Fruit fly (Drosophila melanogaster) whole organism: ENCODE results near the gene esg.

ENCODE experiments used
- CG8478 ChIP-seq: fragments of >200 bp; optimal IDR thresholded peaks from 2 replicates; lab custom pipeline; 2018; ENCODE audit warnings: inconsistent platforms
- Dll ChIP-seq: fragments of >200 bp; optimal IDR thresholded peaks from 2 replicates; lab custom pipeline; 2017
- EcR ChIP-seq, 2 experiments: fragments of >200 bp; optimal IDR thresholded peaks; 2 replicates each; lab custom pipeline; 2017; ENCODE audit warnings: missing biosample characterization in 2 of 2, missing genetic modification characterization in 2 of 2, missing genetic modification reagents in 2 of 2
- pan ChIP-seq: fragments of >200 bp; optimal IDR thresholded peaks from 2 replicates; lab custom pipeline; 2017
- psq ChIP-seq: fragments of >200 bp; optimal IDR thresholded peaks from 2 replicates; lab custom pipeline; 2017
- usp ChIP-seq: fragments of >200 bp; optimal IDR thresholded peaks from 2 replicates; lab custom pipeline; 2017; ENCODE audit warnings: missing biosample characterization, missing genetic modification characterization, mixed read lengths

The esg gene

DNA sequence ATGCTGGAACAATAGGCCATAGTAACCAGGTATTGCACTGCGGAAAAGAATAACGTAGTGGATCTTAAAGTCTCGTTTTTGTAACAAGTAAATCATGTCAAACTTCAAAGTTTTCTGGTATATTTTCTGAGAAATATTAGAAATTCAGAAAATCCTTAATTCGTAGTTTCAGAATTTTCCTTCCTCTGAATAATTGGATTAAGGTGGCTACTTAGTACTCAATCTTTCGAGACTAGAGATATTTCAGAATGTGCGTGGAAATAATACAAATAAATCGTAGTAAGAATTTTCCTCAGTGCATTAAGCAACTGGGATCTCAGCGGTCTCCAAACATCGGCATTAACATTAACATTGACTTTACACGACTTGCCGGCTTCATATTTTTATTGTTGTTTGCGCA is 15.5 kb downstream of the esg start:
- no peak for TF ChIP-seq Dll (lab: Kevin White, UChicago)
- no peak for TF ChIP-seq psq (lab: Kevin White, UChicago)
- TF ChIP-seq CG8478 (lab: Kevin White, UChicago) = no peak
- TF ChIP-seq usp (GFP tag; lab: Kevin White, UChicago) = no peak
- TF ChIP-seq pan (lab: Kevin White, UChicago) = no peak
- no peak for TF ChIP-seq EcR (GFP tag; optimal IDR thresholded peaks at IDR 0.05; lab: Kevin White, UChicago)

dm6 chr2L:15350882-15351281 is 17.2 kb downstream of the esg start:
- TF ChIP-seq psq (lab: Kevin White, UChicago) (no peak), EcR (GFP tag; optimal IDR thresholded peaks at IDR 0.05; lab: Kevin White, UChicago) (no peak), pan (lab: Kevin White, UChicago) (no peak), usp (GFP tag; lab: Kevin White, UChicago) (no peak), CG8478 (lab: Kevin White, UChicago) (no peak), Dll (lab: Kevin White, UChicago) (no peak)

- TF ChIP-seq Dll (lab: Kevin White, UChicago) = no peak
- no peak for TF ChIP-seq usp (GFP tag; lab: Kevin White, UChicago)
- TF ChIP-seq EcR (GFP tag; optimal IDR thresholded peaks at IDR 0.05; lab: Kevin White, UChicago) = no peak
- no peak for TF ChIP-seq psq (lab: Kevin White, UChicago)
- TF ChIP-seq pan (lab: Kevin White, UChicago) = no peak
- TF ChIP-seq CG8478 (lab: Kevin White, UChicago) = no peak
These were observed 24.9 kb downstream of the esg start for dm6 chr2L:15358516-15358915.

DNA sequence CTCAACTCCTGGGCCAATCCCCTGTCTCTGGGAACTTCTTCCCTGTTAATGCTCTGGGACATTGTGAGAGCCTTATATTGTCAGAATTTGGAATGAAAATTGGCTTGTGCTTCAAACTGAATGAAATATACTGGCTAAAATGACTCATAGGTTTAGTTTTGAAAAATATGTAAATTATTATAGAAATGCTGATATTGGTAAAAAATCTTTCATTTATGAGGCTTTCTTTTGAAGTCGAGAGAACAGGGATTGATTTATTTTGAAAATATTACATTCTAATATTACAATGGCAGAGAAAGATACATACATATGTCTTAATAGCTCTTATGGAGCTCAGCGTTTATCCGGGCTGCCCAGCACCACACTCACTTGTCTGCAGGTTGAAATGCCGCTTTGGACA is 27.9 kb downstream of the esg start, which contains the start of gene CG15258:
Gene CG15258 (minus strand): TSS at position 101 of the 400 bp plus-strand sequence.
- TF ChIP-seq CG8478 (lab: Kevin White, UChicago) = no peak
- no peak for TF ChIP-seq Dll (lab: Kevin White, UChicago)
- TF ChIP-seq psq (lab: Kevin White, UChicago) = no peak
- TF ChIP-seq usp (GFP tag; lab: Kevin White, UChicago) = no peak
- TF ChIP-seq pan (lab: Kevin White, UChicago) = no peak
- no peak for TF ChIP-seq EcR (GFP tag; optimal IDR thresholded peaks at IDR 0.05; lab: Kevin White, UChicago)

DNA sequence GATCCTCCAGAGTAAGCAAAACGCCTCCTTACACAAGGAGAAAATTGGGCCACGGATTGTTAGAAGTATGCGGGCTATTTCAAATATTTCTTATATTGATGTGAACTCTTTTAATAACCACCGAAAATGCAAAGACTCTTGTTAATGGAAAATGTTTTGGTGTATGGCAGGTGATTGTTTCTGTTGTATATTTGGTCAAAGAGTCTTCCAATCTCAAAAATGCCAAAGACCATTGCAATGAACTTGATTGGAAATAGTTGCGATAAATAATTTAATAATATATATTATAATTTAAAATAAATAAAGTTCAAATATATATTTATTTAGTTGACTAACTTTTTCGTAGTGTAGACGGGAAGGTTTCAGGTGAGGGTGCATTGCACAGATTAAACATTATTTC is 30.4 kb downstream of the esg start:
- TF ChIP-seq EcR (GFP tag; optimal IDR thresholded peaks at IDR 0.05; lab: Kevin White, UChicago) (no peak), Dll (lab: Kevin White, UChicago) (no peak), CG8478 (lab: Kevin White, UChicago) (no peak), pan (lab: Kevin White, UChicago) (no peak), psq (lab: Kevin White, UChicago) (no peak), usp (GFP tag; lab: Kevin White, UChicago) (no peak)

DNA sequence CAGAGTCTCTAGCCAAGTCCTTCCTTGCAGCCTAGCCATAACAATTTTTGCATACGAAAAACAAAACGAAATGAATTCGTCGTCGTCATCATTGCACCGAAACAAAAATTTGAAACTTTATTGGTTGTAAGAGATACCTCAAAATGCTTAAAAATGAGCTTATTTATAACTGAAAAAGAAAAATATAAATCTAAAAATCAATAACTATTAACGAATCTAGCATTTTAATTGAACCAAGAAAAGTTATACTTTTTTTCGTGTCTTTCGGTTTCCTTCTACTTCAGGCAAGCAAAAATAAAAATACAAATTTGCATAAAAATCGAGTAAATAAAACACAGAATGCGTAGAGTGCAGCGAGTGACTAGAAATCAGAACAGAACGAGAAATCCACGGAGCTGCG is 33.9 kb downstream of the esg start:
- TF ChIP-seq usp (GFP tag; lab: Kevin White, UChicago) (no peak), EcR (GFP tag; optimal IDR thresholded peaks at IDR 0.05; lab: Kevin White, UChicago) (no peak), pan (lab: Kevin White, UChicago) (no peak), psq (lab: Kevin White, UChicago) (no peak), CG8478 (lab: Kevin White, UChicago) (no peak), Dll (lab: Kevin White, UChicago) (no peak)

dm6 chr2L:15370016-15370415 is 36.4 kb downstream of the esg start:
- TF ChIP-seq EcR (GFP tag; optimal IDR thresholded peaks at IDR 0.05; lab: Kevin White, UChicago) (no peak), usp (GFP tag; lab: Kevin White, UChicago) (no peak), psq (lab: Kevin White, UChicago) (no peak), Dll (lab: Kevin White, UChicago) (no peak), pan (lab: Kevin White, UChicago) (no peak), CG8478 (lab: Kevin White, UChicago) (no peak)

DNA sequence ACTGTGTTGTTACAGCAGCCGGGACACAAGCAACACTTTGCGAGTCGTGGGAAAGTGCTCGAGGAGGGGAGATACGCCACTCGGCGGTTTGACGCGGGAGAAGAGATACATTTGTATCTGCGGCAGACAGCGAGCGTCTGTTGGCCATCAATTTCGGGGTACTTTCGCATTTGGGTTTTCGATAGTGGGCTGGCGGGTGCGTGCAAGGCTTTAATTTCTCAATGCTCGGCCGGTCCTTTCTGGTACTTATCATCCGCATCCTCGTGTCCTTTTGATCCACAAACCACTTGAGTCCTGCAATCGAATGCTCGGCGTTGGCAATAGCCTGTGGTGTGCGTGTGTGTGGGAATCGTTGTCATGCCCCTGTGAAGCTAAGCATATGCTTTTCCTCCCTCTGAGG is 36.8 kb downstream of the esg start:
- TF ChIP-seq Dll (lab: Kevin White, UChicago) (no peak), EcR (GFP tag; optimal IDR thresholded peaks at IDR 0.05; lab: Kevin White, UChicago) (no peak), psq (lab: Kevin White, UChicago) (no peak), pan (lab: Kevin White, UChicago) (no peak), usp (GFP tag; lab: Kevin White, UChicago) (no peak), CG8478 (lab: Kevin White, UChicago) (no peak)

DNA sequence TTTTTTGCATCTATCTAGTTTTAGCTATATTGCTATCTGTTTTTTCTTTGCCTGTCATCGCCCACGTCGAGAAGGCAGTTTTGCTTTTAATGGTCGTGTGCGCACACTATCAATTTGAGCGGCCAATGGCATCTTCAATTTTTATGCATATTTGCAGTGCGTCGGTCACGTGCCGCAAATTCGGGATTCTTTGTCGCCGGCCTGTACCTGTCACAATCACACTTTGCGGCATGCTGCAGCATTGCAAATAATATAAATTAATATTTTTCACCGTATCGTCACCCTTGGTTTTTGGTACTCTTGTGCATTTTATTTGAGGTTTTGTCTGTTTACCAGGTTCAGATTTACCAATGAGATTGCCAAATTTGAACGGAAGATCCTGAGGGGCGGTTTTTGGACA is 37.6 kb downstream of the esg start:
- TF ChIP-seq psq (lab: Kevin White, UChicago) = no peak
- TF ChIP-seq CG8478 (lab: Kevin White, UChicago) = no peak
- no peak for TF ChIP-seq pan (lab: Kevin White, UChicago)
- TF ChIP-seq EcR (GFP tag; optimal IDR thresholded peaks at IDR 0.05; lab: Kevin White, UChicago) = no peak
- no peak for TF ChIP-seq usp (GFP tag; lab: Kevin White, UChicago)
- no peak for TF ChIP-seq Dll (lab: Kevin White, UChicago)

dm6 chr2L:15371939-15372338 is 38.3 kb downstream of the esg start:
- TF ChIP-seq usp (GFP tag; lab: Kevin White, UChicago) (no peak), Dll (lab: Kevin White, UChicago) (no peak), CG8478 (lab: Kevin White, UChicago) (no peak), EcR (GFP tag; optimal IDR thresholded peaks at IDR 0.05; lab: Kevin White, UChicago) (no peak), psq (lab: Kevin White, UChicago) (no peak), pan (lab: Kevin White, UChicago) (no peak)

DNA sequence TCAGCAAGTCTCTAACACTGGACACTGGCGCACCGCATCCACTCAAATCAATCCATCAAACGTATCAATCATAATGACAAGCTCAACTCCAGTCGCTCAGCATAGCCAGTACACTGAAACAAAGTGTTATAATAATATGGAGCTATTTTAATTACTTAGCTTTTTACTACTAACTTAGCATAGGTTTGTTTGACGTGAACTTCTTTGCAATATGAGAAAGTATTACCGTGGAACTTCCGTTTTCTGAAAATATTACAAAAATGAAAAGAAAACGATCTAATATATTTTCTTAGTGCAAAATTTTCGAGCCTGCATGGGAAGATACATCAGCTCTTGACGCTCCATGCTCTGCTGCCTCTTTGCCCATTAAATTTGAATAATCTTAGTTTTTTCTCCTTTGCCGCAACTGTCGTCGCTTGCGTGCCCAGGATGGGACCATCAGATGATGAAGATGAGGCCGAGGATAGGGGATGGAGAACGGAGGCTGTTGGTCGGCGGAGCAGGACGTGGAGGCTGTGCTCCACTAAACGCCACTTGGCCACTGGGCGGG is 49.4 kb downstream of the esg start:
- no peak for TF ChIP-seq CG8478 (lab: Kevin White, UChicago)

DNA sequence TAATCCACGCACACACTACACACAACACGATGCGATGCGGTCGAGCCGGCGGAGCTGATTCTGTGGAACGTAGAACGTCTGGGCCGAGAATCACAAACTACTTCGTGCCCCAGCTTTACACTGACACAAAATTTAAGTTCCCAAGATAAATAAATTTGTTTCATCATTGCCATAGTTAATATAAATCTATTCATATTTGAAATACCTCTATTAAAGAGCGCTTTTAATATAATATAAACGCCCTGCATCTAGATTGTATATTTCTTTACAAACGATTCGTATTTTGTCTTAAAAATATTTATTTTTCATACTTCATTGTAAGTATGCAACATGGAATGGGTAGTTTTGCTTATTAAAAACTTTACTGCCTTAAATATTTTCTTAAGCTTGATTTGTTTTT is 51.7 kb downstream of the esg start:
- TF ChIP-seq psq (lab: Kevin White, UChicago) = no peak
- no peak for TF ChIP-seq Dll (lab: Kevin White, UChicago)
- no peak for TF ChIP-seq CG8478 (lab: Kevin White, UChicago)
- no peak for TF ChIP-seq EcR (GFP tag; optimal IDR thresholded peaks at IDR 0.05; lab: Kevin White, UChicago)
- no peak for TF ChIP-seq pan (lab: Kevin White, UChicago)
- no peak for TF ChIP-seq usp (GFP tag; lab: Kevin White, UChicago)
